Worm (Caenorhabditis elegans): Measurements from ENCODE around the gene lsm-1.

lsm-1 gene

ce11 chrII:11126312-11127000 lies at the start of gene lsm-1, which contains the start of gene rps-9:
lsm-1 (plus strand) TSS chrII:11126950.
rps-9 (minus strand) TSS chrII:11126362.
- TF ChIP-seq unc-62 (GFP tag; optimal IDR thresholded peaks at IDR 0.05), result no peak
- TF ChIP-seq ces-1 (GFP tag; optimal IDR thresholded peaks at IDR 0.05), result peak; percentile 44
- TF ChIP-seq bed-3 (GFP tag; optimal IDR thresholded peaks at IDR 0.05), result no peak
- no peak for TF ChIP-seq elt-3 (tag; optimal IDR thresholded peaks at IDR 0.05)
- TF ChIP-seq hlh-1 (tag; optimal IDR thresholded peaks at IDR 0.05), result peak; percentile 11
- peak; percentile 50 for TF ChIP-seq nhr-237 (tag; optimal IDR thresholded peaks at IDR 0.05)
- TF ChIP-seq nhr-2 (tag; optimal IDR thresholded peaks at IDR 0.05), result no peak
- TF ChIP-seq unc-120 (tag; optimal IDR thresholded peaks at IDR 0.05; ENCODE audit: poor library complexity, severe bottlenecking), result no peak
- TF ChIP-seq lin-32 (GFP tag; optimal IDR thresholded peaks at IDR 0.05), result no peak
- TF ChIP-seq nhr-28 (tag; optimal IDR thresholded peaks at IDR 0.05), result no peak
- no peak for TF ChIP-seq zip-8 (tag; optimal IDR thresholded peaks at IDR 0.05)
- TF ChIP-seq ztf-11 (tag; optimal IDR thresholded peaks at IDR 0.05), result no peak
- no peak for TF ChIP-seq drap-1 (GFP tag; optimal IDR thresholded peaks at IDR 0.05)
- TF ChIP-seq mep-1 (tag; optimal IDR thresholded peaks at IDR 0.05), result peak; percentile 46
- no peak for TF ChIP-seq ceh-43 (GFP tag; optimal IDR thresholded peaks at IDR 0.05)
- TF ChIP-seq snpc-4 (tag; optimal IDR thresholded peaks at IDR 0.05), result no peak
- no peak for TF ChIP-seq ham-2 (GFP tag; optimal IDR thresholded peaks at IDR 0.05)
- no peak for TF ChIP-seq ceh-83 (GFP tag; optimal IDR thresholded peaks at IDR 0.05)
- peak; percentile 95 for TF ChIP-seq lsy-2 (tag; optimal IDR thresholded peaks at IDR 0.05)
- TF ChIP-seq tbx-8 (GFP tag; optimal IDR thresholded peaks at IDR 0.05), result no peak
- no peak for TF ChIP-seq ceh-39 (tag; optimal IDR thresholded peaks at IDR 0.05)
- TF ChIP-seq mab-5 (tag; optimal IDR thresholded peaks at IDR 0.05), result no peak

- peak; percentile 63 for TF ChIP-seq ces-1 (GFP tag; optimal IDR thresholded peaks at IDR 0.05)
- no peak for TF ChIP-seq hlh-1 (tag; optimal IDR thresholded peaks at IDR 0.05)
Observed at ce11 chrII:11086770-11087169, 40.0 kb upstream of the lsm-1 start.

DNA sequence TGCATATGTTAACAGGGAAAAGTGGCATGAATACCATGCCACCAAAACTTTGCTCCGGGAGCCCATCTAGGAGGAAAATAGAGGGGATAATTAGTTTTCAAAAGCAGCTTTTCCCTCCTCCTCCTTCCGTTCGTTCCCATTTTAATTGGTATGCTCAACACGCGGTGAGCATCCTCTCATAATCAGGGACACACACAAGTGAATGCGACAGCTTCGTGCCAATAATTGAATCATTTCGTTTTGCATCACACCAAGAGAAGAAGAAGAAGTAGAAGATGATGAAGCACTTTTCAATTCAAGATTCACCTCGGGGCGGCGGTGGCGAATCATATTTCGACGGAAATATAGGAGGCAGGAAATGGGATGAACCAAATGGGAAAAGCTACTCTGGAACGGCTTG lies 38.6 kb upstream of the lsm-1 start:
- TF ChIP-seq ceh-43 (GFP tag; optimal IDR thresholded peaks at IDR 0.05), result no peak
- TF ChIP-seq ces-1 (GFP tag; optimal IDR thresholded peaks at IDR 0.05), result peak; percentile 97
- TF ChIP-seq snpc-4 (tag; optimal IDR thresholded peaks at IDR 0.05), result no peak
- TF ChIP-seq mls-2 (tag; optimal IDR thresholded peaks at IDR 0.05), result peak; percentile 30

ce11 chrII:11089356-11089755 lies 37.4 kb upstream of the lsm-1 start, which contains the start of gene unc-53:
unc-53 (minus strand) TSS chrII:11089456.
- TF ChIP-seq elt-3 (tag; optimal IDR thresholded peaks at IDR 0.05) (no peak), unc-62 (GFP tag; optimal IDR thresholded peaks at IDR 0.05) (no peak), ceh-39 (tag; optimal IDR thresholded peaks at IDR 0.05) (no peak), lin-32 (GFP tag; optimal IDR thresholded peaks at IDR 0.05) (no peak)

ce11 chrII:11091577-11091976 lies 35.2 kb upstream of the lsm-1 start:
- no peak for TF ChIP-seq lin-32 (GFP tag; optimal IDR thresholded peaks at IDR 0.05)
- no peak for TF ChIP-seq nhr-76 (tag; optimal IDR thresholded peaks at IDR 0.05)
- peak; percentile 87 for TF ChIP-seq ces-1 (GFP tag; optimal IDR thresholded peaks at IDR 0.05)

- TF ChIP-seq ztf-11 (tag; optimal IDR thresholded peaks at IDR 0.05), result no peak
- no peak for TF ChIP-seq lin-13 (tag; optimal IDR thresholded peaks at IDR 0.05)
- TF ChIP-seq mep-1 (tag; optimal IDR thresholded peaks at IDR 0.05), result no peak
- TF ChIP-seq M03D4.4 (tag; optimal IDR thresholded peaks at IDR 0.05), result no peak
- TF ChIP-seq sptf-1 (tag; optimal IDR thresholded peaks at IDR 0.05), result no peak
- TF ChIP-seq unc-62 (GFP tag; optimal IDR thresholded peaks at IDR 0.05), result no peak
- TF ChIP-seq snpc-4 (tag; optimal IDR thresholded peaks at IDR 0.05), result no peak
- no peak for TF ChIP-seq nhr-237 (tag; optimal IDR thresholded peaks at IDR 0.05)
- no peak for TF ChIP-seq lsy-2 (tag; optimal IDR thresholded peaks at IDR 0.05)
- no peak for TF ChIP-seq flh-1 (GFP tag; optimal IDR thresholded peaks at IDR 0.05)
- TF ChIP-seq lin-32 (GFP tag; optimal IDR thresholded peaks at IDR 0.05), result no peak
- no peak for TF ChIP-seq ceh-39 (tag; optimal IDR thresholded peaks at IDR 0.05)
- no peak for TF ChIP-seq ham-2 (GFP tag; optimal IDR thresholded peaks at IDR 0.05)
- no peak for TF ChIP-seq pha-4 (tag; optimal IDR thresholded peaks at IDR 0.05)
- no peak for TF ChIP-seq mls-2 (tag; optimal IDR thresholded peaks at IDR 0.05)
Observed at ce11 chrII:11092413-11092812, 34.3 kb upstream of the lsm-1 start, which contains the start of gene rpl-42. rpl-42 (plus strand) TSS chrII:11092713.

All from whole organism, mixed stage, embryonic.